Comparison of ENCODE assay signal across 2 fruit fly cellular contexts in genomic region chr3L:1868841-1869240, dm6.
TF ChIP-seq lines count a peak whose summit lies in the region.

No protein-coding gene starts in this region.

TF ChIP-seq in whole organism, embryonic, 481 proteins besides CTCF, POLR2A, EP300 and RAD21 (continued from another document and continues in another):
- TF ChIP-seq hkb (optimal IDR thresholded peaks at IDR 0.05; lab: Kevin White, UChicago) (no peak), hkb (GFP tag; IDR thresholded peaks at IDR 0.05; lab: Robert Waterston, UW) (peak; percentile 47), Chrac-16 (GFP tag; optimal IDR thresholded peaks at IDR 0.05; lab: Kevin White, UChicago) (no peak), gcm2 (GFP tag; optimal IDR thresholded peaks at IDR 0.05; lab: Kevin White, UChicago) (no peak), pan (optimal IDR thresholded peaks at IDR 0.05; lab: Kevin White, UChicago) (no peak), pan (GFP tag; optimal IDR thresholded peaks at IDR 0.05 in 1 of 2, IDR thresholded peaks at IDR 0.05 in 1 of 2) (peak in 1 of 2 experiments; percentile 61), tap (tag; optimal IDR thresholded peaks at IDR 0.05; lab: Kevin White, UChicago) (peak; percentile 65), CG9215 (GFP tag; IDR thresholded peaks at IDR 0.05; lab: Robert Waterston, UW) (peak; percentile 35; the same call in 1 of the 2 replicates), BEAF-32 (GFP tag; optimal IDR thresholded peaks at IDR 0.05; lab: Kevin White, UChicago) (no peak), CG4424 (GFP tag; optimal IDR thresholded peaks at IDR 0.05; lab: Kevin White, UChicago) (peak; percentile 57), Doc3 (GFP tag; IDR thresholded peaks at IDR 0.05; lab: Robert Waterston, UW; ENCODE audit: partially characterized antibody) (no peak), Asciz (GFP tag; optimal IDR thresholded peaks at IDR 0.05; lab: Kevin White, UChicago) (peak; percentile 36), CG10462 (GFP tag; optimal IDR thresholded peaks at IDR 0.05; lab: Kevin White, UChicago) (no peak), NfI (GFP tag; optimal IDR thresholded peaks at IDR 0.05; lab: Kevin White, UChicago) (no peak), CG11456 (GFP tag; IDR thresholded peaks at IDR 0.05; lab: Robert Waterston, UW) (0 out of 3 replicates have a peak, but pooled peaks have one; percentile 27), stc (GFP tag; IDR thresholded peaks at IDR 0.05; lab: Robert Waterston, UW) (peak; percentile 42; the same call in 1 of the 2 replicates), zf30C (GFP tag; optimal IDR thresholded peaks at IDR 0.05; lab: Kevin White, UChicago) (no peak), B-H1 (GFP tag; IDR thresholded peaks at IDR 0.05; lab: Robert Waterston, UW) (no peak), Deaf1 (tag; optimal IDR thresholded peaks at IDR 0.05; lab: Kevin White, UChicago) (no peak), CG11504 (tag; optimal IDR thresholded peaks at IDR 0.05; lab: Kevin White, UChicago) (no peak), HHEX (GFP tag; optimal IDR thresholded peaks at IDR 0.05; lab: Kevin White, UChicago) (peak; percentile 45), CG17612 (GFP tag; IDR thresholded peaks at IDR 0.05; lab: Robert Waterston, UW) (no peak), vvl (GFP tag; IDR thresholded peaks at IDR 0.05; lab: Robert Waterston, UW) (peak; percentile 72), ssp (GFP tag; IDR thresholded peaks at IDR 0.05; lab: Robert Waterston, UW) (peak; percentile 40; the same call in 1 of the 2 replicates), sim (GFP tag; IDR thresholded peaks at IDR 0.05; lab: Robert Waterston, UW) (0 out of 2 replicates have a peak, but pooled peaks have one; percentile 20), Mrtf (GFP tag; IDR thresholded peaks at IDR 0.05; lab: Robert Waterston, UW) (peak; percentile 37; the same call in 1 of the 3 replicates), CG10209 (GFP tag; optimal IDR thresholded peaks at IDR 0.05; lab: Kevin White, UChicago) (no peak), CG2712 (tag; optimal IDR thresholded peaks at IDR 0.05; lab: Kevin White, UChicago) (peak; percentile 64), CG13894 (tag; optimal IDR thresholded peaks at IDR 0.05; lab: Kevin White, UChicago) (no peak), Myb (GFP tag; optimal IDR thresholded peaks at IDR 0.05; lab: Kevin White, UChicago) (no peak), zfh2 (GFP tag; optimal IDR thresholded peaks at IDR 0.05; lab: Kevin White, UChicago) (no peak), bigmax (GFP tag; optimal IDR thresholded peaks at IDR 0.05; lab: Kevin White, UChicago) (no peak), Fer3 (tag; optimal IDR thresholded peaks at IDR 0.05; lab: Kevin White, UChicago) (peak; percentile 69), dm (GFP tag; optimal IDR thresholded peaks at IDR 0.05; lab: Kevin White, UChicago) (no peak), CG6683 (GFP tag; optimal IDR thresholded peaks at IDR 0.05; lab: Kevin White, UChicago) (peak; percentile 31), D19A (tag; optimal IDR thresholded peaks at IDR 0.05; lab: Kevin White, UChicago) (no peak), CG18011 (GFP tag; optimal IDR thresholded peaks at IDR 0.05; lab: Kevin White, UChicago) (no peak), Dip3 (GFP tag; optimal IDR thresholded peaks at IDR 0.05; lab: Kevin White, UChicago) (no peak), CG13123 (GFP tag; optimal IDR thresholded peaks at IDR 0.05; lab: Kevin White, UChicago) (no peak), inv (GFP tag; IDR thresholded peaks at IDR 0.05; lab: Robert Waterston, UW; ENCODE audit: partially characterized antibody) (no peak), CG32532 (GFP tag; IDR thresholded peaks at IDR 0.05; lab: Robert Waterston, UW) (peak; percentile 77), phol (tag; optimal IDR thresholded peaks at IDR 0.05; lab: Kevin White, UChicago) (peak; percentile 8), CG3726 (GFP tag; IDR thresholded peaks at IDR 0.05; lab: Robert Waterston, UW) (0 out of 3 replicates have a peak, but pooled peaks have one; percentile 26), Awh (GFP tag; IDR thresholded peaks at IDR 0.05; lab: Robert Waterston, UW) (peak; percentile 60; the same call in 1 of the 2 replicates), zfh1 (GFP tag; IDR thresholded peaks at IDR 0.05; lab: Robert Waterston, UW) (peak; percentile 68; the same call in 2 of the 3 replicates), CG33557 (GFP tag; optimal IDR thresholded peaks at IDR 0.05; lab: Kevin White, UChicago) (no peak), Hey (tag; optimal IDR thresholded peaks at IDR 0.05; lab: Kevin White, UChicago) (no peak), lola (GFP tag; optimal IDR thresholded peaks at IDR 0.05; lab: Kevin White, UChicago) (no peak), BtbVII (GFP tag; optimal IDR thresholded peaks at IDR 0.05; lab: Kevin White, UChicago) (no peak), crp (GFP tag; optimal IDR thresholded peaks at IDR 0.05; lab: Kevin White, UChicago) (no peak), CG11247 (GFP tag; IDR thresholded peaks at IDR 0.05; lab: Robert Waterston, UW) (peak; percentile 19; the same call in 1 of the 2 replicates), CG17186 (GFP tag; optimal IDR thresholded peaks at IDR 0.05; lab: Kevin White, UChicago) (no peak), lbe (GFP tag; optimal IDR thresholded peaks at IDR 0.05; lab: Kevin White, UChicago) (peak; percentile 37), HmgZ (tag; optimal IDR thresholded peaks at IDR 0.05; lab: Kevin White, UChicago) (no peak), CG11695 (GFP tag; IDR thresholded peaks at IDR 0.05; lab: Robert Waterston, UW) (peak; percentile 93), pita (GFP tag; optimal IDR thresholded peaks at IDR 0.05; lab: Kevin White, UChicago) (no peak), sens (GFP tag; lab: Kevin White, UChicago) (no peak), CG18599 (GFP tag; optimal IDR thresholded peaks at IDR 0.05; lab: Kevin White, UChicago) (no peak), Meics (GFP tag; optimal IDR thresholded peaks at IDR 0.05; lab: Kevin White, UChicago) (peak; percentile 46), CG14014 (GFP tag; IDR thresholded peaks at IDR 0.05; lab: Robert Waterston, UW) (peak; percentile 40; the same call in 1 of the 2 replicates), dati (GFP tag; IDR thresholded peaks at IDR 0.05; lab: Robert Waterston, UW) (no peak), CG7372 (GFP tag; IDR thresholded peaks at IDR 0.05; lab: Robert Waterston, UW) (0 out of 2 replicates have a peak, but pooled peaks have one; percentile 39), nmo (GFP tag; optimal IDR thresholded peaks at IDR 0.05; lab: Kevin White, UChicago) (peak; percentile 15), CG31224 (GFP tag; IDR thresholded peaks at IDR 0.05; lab: Robert Waterston, UW) (0 out of 2 replicates have a peak, but pooled peaks have one; percentile 22), pfk (GFP tag; optimal IDR thresholded peaks at IDR 0.05; lab: Kevin White, UChicago) (no peak)

TF ChIP-seq in whole organism, prepupa, 60 proteins besides CTCF, POLR2A, EP300 and RAD21 (continued from another document):
- TF ChIP-seq Gug (GFP tag; IDR thresholded peaks at IDR 0.05; lab: Robert Waterston, UW) (peak; percentile 68), CG8119 (GFP tag; IDR thresholded peaks at IDR 0.05; lab: Robert Waterston, UW) (peak; percentile 39; the same call in 2 of the 3 replicates), CG15336 (GFP tag; IDR thresholded peaks at IDR 0.05; lab: Robert Waterston, UW) (peak; percentile 36; the same call in 1 of the 2 replicates)
TF ChIP-seq in whole organism, prepupa: peak in this region for 17.
